Worm (Caenorhabditis elegans) whole organism, early embryonic: ENCODE measurements around the gene F10C1.8.

Experiments
- B0310.2 ChIP-seq: sonication (generic microtip); optimal IDR thresholded peaks from 2 replicates; lab custom pipeline; 2016; ENCODE audit warnings: mild to moderate bottlenecking, missing genetic modification characterization, missing compliant biosample characterization
- F13C5.2 ChIP-seq: sonication (generic microtip); optimal IDR thresholded peaks from 2 replicates; lab custom pipeline; 2017; ENCODE audit warnings: mild to moderate bottlenecking, missing genetic modification characterization, inconsistent platforms, missing compliant biosample characterization
- aly-1 ChIP-seq: sonication (generic microtip); optimal IDR thresholded peaks from 2 replicates; lab custom pipeline; 2016; ENCODE audit warnings: missing genetic modification characterization, missing compliant biosample characterization
- ama-1 ChIP-seq: fragments of 150-350 bp; optimal IDR thresholded peaks from 2 replicates; lab custom pipeline; 2014
- ceh-13 ChIP-seq: fragments of 200-800 bp; sonication (Bioruptor generic); optimal IDR thresholded peaks from 2 replicates; lab custom pipeline; 2018; ENCODE audit warnings: mild to moderate bottlenecking, missing genetic modification characterization, missing compliant biosample characterization
- flt-1 ChIP-seq: fragments of 200-800 bp; sonication (Bioruptor generic); IDR thresholded peaks from 2 replicates; pipeline ENCODE4 v1.3.6; 2022; ENCODE audit warnings: missing genetic modification characterization, missing compliant biosample characterization
- hnd-1 ChIP-seq: sonication (generic microtip); optimal IDR thresholded peaks from 2 replicates; lab custom pipeline; 2016; ENCODE audit warnings: missing genetic modification characterization, missing compliant biosample characterization
- pes-1 ChIP-seq: fragments of 200-800 bp; sonication (Bioruptor generic); IDR thresholded peaks from 2 replicates; pipeline ENCODE4 v1.3.6; 2022; ENCODE audit warnings: missing genetic modification reagents, missing genetic modification characterization, missing compliant biosample characterization
- sea-1 ChIP-seq: fragments of 200-800 bp; sonication (Bioruptor generic); conservative IDR thresholded peaks from 2 replicates; pipeline ENCODE4 v1.3.6; 2022; ENCODE audit warnings: missing genetic modification characterization, missing compliant biosample characterization
- tbx-11 ChIP-seq: fragments of 200-800 bp; sonication (Bioruptor generic); IDR thresholded peaks from 2 replicates; pipeline ENCODE4 v1.3.6; 2022; ENCODE audit warnings: missing genetic modification characterization, missing compliant biosample characterization
- tbx-37 ChIP-seq: fragments of 200-800 bp; sonication (Bioruptor generic); conservative IDR thresholded peaks from 2 replicates; pipeline ENCODE4 v1.3.6; 2022; ENCODE audit warnings: missing genetic modification reagents, missing genetic modification characterization, missing compliant biosample characterization
- tra-4 ChIP-seq: sonication (generic microtip); optimal IDR thresholded peaks from 2 replicates; lab custom pipeline; 2017; ENCODE audit warnings: missing genetic modification characterization, missing compliant biosample characterization

- no peak for TF ChIP-seq ama-1 (lab: Kevin White, UChicago)
- no peak for TF ChIP-seq ceh-13 (GFP tag; lab: Kevin White, UChicago)
- no peak for TF ChIP-seq B0310.2 (tag; lab: Kevin White, UChicago)
- TF ChIP-seq sea-1 = no peak
- no peak for TF ChIP-seq flt-1 (GFP tag; lab: Robert Waterston, UW)
- TF ChIP-seq tra-4 (tag; lab: Kevin White, UChicago) = no peak
- no peak for TF ChIP-seq hnd-1 (tag; lab: Kevin White, UChicago)
- TF ChIP-seq pes-1 (GFP tag; lab: Robert Waterston, UW) = no peak
- TF ChIP-seq F13C5.2 (tag; lab: Kevin White, UChicago) = no peak
- no peak for TF ChIP-seq tbx-11 (GFP tag; lab: Robert Waterston, UW)
- no peak for TF ChIP-seq aly-1 (tag; lab: Kevin White, UChicago)
- no peak for TF ChIP-seq tbx-37
These were observed 39.9 kb downstream of the F10C1.8 start, which contains the start of gene acdh-8 for ce11 chrII:5794195-5794594.
